Fruit fly (Drosophila melanogaster) whole organism, embryonic: ENCODE data around the gene CCKLR-17D1.

Experiments
- ATbp ChIP-seq: fragments of 200-800 bp; sonication (Bioruptor generic); optimal IDR thresholded peaks from 2 replicates; lab custom pipeline; 2017; ENCODE audit warnings: missing biosample characterization, mild to moderate bottlenecking, missing genetic modification characterization, missing genetic modification reagents
- Bdp1 ChIP-seq: fragments of 200-800 bp; sonication (Bioruptor generic); optimal IDR thresholded peaks from 3 replicates; lab custom pipeline; 2016; ENCODE audit warnings: missing biosample characterization, missing genetic modification characterization
- BtbVII ChIP-seq: fragments of 200-800 bp; sonication (Bioruptor generic); optimal IDR thresholded peaks from 3 replicates; lab custom pipeline; 2017; ENCODE audit warnings: missing biosample characterization, mild to moderate bottlenecking, missing genetic modification characterization
- CG10147 ChIP-seq: fragments of 200-800 bp; sonication (Bioruptor generic); optimal IDR thresholded peaks from 2 replicates; lab custom pipeline; 2019; ENCODE audit warnings: missing biosample characterization, mild to moderate bottlenecking, missing genetic modification characterization, moderate library complexity
- CG10274 ChIP-seq: fragments of 200-800 bp; sonication (Bioruptor generic); optimal IDR thresholded peaks from 3 replicates; lab custom pipeline; 2017; ENCODE audit warnings: missing biosample characterization, mild to moderate bottlenecking, missing genetic modification characterization
- CG11456 ChIP-seq: fragments of 200-800 bp; sonication (Bioruptor generic); IDR thresholded peaks from 3 replicates; pipeline ENCODE4 v1.3.6; 2022; ENCODE audit warnings: missing biosample characterization, missing genetic modification characterization
- CG13296 ChIP-seq: fragments of 200-800 bp; sonication (Bioruptor generic); optimal IDR thresholded peaks from 3 replicates; lab custom pipeline; 2018; ENCODE audit warnings: missing biosample characterization, mild to moderate bottlenecking, missing genetic modification characterization
- CG13624 ChIP-seq: fragments of 200-800 bp; sonication (Bioruptor generic); optimal IDR thresholded peaks from 2 replicates; lab custom pipeline; 2016; ENCODE audit warnings: missing biosample characterization, missing genetic modification characterization
- CG14441 ChIP-seq: fragments of 200-800 bp; sonication (Bioruptor generic); IDR thresholded peaks from 2 replicates; pipeline ENCODE4 v1.3.6; 2022; ENCODE audit warnings: missing biosample characterization, missing genetic modification characterization
- CG14860 ChIP-seq: fragments of 200-800 bp; sonication (Bioruptor generic); IDR thresholded peaks from 3 replicates; pipeline ENCODE4 v1.3.6; 2022; ENCODE audit warnings: missing biosample characterization, missing genetic modification characterization; ENCODE audit not compliant: partially characterized antibody
- CG14965 ChIP-seq: fragments of 200-800 bp; sonication (Bioruptor generic); optimal IDR thresholded peaks from 2 replicates; lab custom pipeline; 2016; ENCODE audit warnings: missing biosample characterization, missing genetic modification characterization, borderline replicate concordance
- CG17361 ChIP-seq: fragments of 200-800 bp; sonication (Bioruptor generic); IDR thresholded peaks from 3 replicates; pipeline ENCODE4 v1.3.6; 2022; ENCODE audit warnings: missing biosample characterization, missing genetic modification characterization
- CG18011 ChIP-seq: fragments of 200-800 bp; sonication (Bioruptor generic); optimal IDR thresholded peaks from 2 replicates; lab custom pipeline; 2017; ENCODE audit warnings: missing biosample characterization, missing genetic modification characterization, mild to moderate bottlenecking, moderate library complexity, missing genotype
- CG18262 ChIP-seq: fragments of 200-800 bp; optimal IDR thresholded peaks from 3 replicates; lab custom pipeline; 2019; ENCODE audit warnings: missing biosample characterization, mild to moderate bottlenecking, missing genetic modification characterization, moderate library complexity
- CG18764 ChIP-seq: fragments of 200-800 bp; sonication (Bioruptor generic); optimal IDR thresholded peaks from 3 replicates; lab custom pipeline; 2016; ENCODE audit warnings: missing biosample characterization, missing genetic modification characterization
- CG2875 ChIP-seq: fragments of 200-800 bp; sonication (Bioruptor generic); optimal IDR thresholded peaks from 2 replicates; lab custom pipeline; 2017; ENCODE audit warnings: missing biosample characterization, mild to moderate bottlenecking, missing genetic modification characterization, missing genetic modification reagents
- CG3163 ChIP-seq: fragments of 200-800 bp; sonication (Bioruptor generic); optimal IDR thresholded peaks from 3 replicates; lab custom pipeline; 2016; ENCODE audit warnings: missing biosample characterization, missing genetic modification characterization
- CG6683 ChIP-seq: fragments of 200-800 bp; sonication (Bioruptor generic); optimal IDR thresholded peaks from 2 replicates; lab custom pipeline; 2017; ENCODE audit warnings: missing biosample characterization, mild to moderate bottlenecking, missing genetic modification characterization, missing genetic modification reagents
- CG6791 ChIP-seq: fragments of 200-800 bp; sonication (Bioruptor generic); IDR thresholded peaks from 3 replicates; pipeline ENCODE4 v1.3.6; 2022; ENCODE audit warnings: missing biosample characterization, missing genetic modification characterization; ENCODE audit not compliant: partially characterized antibody
- CG7556 ChIP-seq: fragments of 200-800 bp; sonication (Bioruptor generic); optimal IDR thresholded peaks from 2 replicates; lab custom pipeline; 2017; ENCODE audit warnings: missing biosample characterization, mild to moderate bottlenecking, missing genetic modification characterization
- CG8290 ChIP-seq, 3 experiments: fragments of 200-800 bp; sonication (Bioruptor generic); optimal IDR thresholded peaks; 2 replicates each; lab custom pipeline; 2016 to 2019; ENCODE audit warnings: missing biosample characterization in 3 of 3, missing genetic modification characterization in 3 of 3, mild to moderate bottlenecking in 2 of 3, moderate library complexity in 1 of 3
- D19B ChIP-seq: fragments of 200-800 bp; sonication (Bioruptor generic); optimal IDR thresholded peaks from 2 replicates; lab custom pipeline; 2017; ENCODE audit warnings: missing biosample characterization, mild to moderate bottlenecking, missing genetic modification characterization
- Dref ChIP-seq: fragments of 200-800 bp; sonication (Bioruptor generic); IDR thresholded peaks from 2 replicates; pipeline ENCODE4 v1.3.6; 2022; ENCODE audit warnings: missing biosample characterization, missing genetic modification characterization
- Lhr ChIP-seq: fragments of 200-800 bp; sonication (Bioruptor generic); optimal IDR thresholded peaks from 3 replicates; lab custom pipeline; 2017; ENCODE audit warnings: mild to moderate bottlenecking, missing biosample characterization, missing genetic modification reagents, missing genetic modification characterization
- MBD-R2 ChIP-seq: fragments of 200-800 bp; sonication (Bioruptor generic); IDR thresholded peaks from 2 replicates; pipeline ENCODE4 v1.3.6; 2022; ENCODE audit warnings: missing biosample characterization, missing genetic modification characterization
- NC2β ChIP-seq: fragments of 200-800 bp; sonication (Bioruptor generic); optimal IDR thresholded peaks from 2 replicates; lab custom pipeline; 2016; ENCODE audit warnings: missing biosample characterization, missing genetic modification characterization
- Poxn ChIP-seq: fragments of 200-800 bp; sonication (Bioruptor generic); IDR thresholded peaks from 2 replicates; pipeline ENCODE4 v1.3.6; 2022; ENCODE audit warnings: missing biosample characterization, missing genetic modification characterization
- Taf1 ChIP-seq: fragments of 200-800 bp; sonication (Bioruptor generic); IDR thresholded peaks from 2 replicates; pipeline ENCODE4 v1.3.6; 2022; ENCODE audit warnings: missing biosample characterization, missing genetic modification characterization
- Xbp1 ChIP-seq: fragments of 200-800 bp; sonication (Bioruptor generic); optimal IDR thresholded peaks from 3 replicates; lab custom pipeline; 2016; ENCODE audit warnings: missing biosample characterization, mild to moderate bottlenecking, missing genetic modification characterization
- bowl ChIP-seq: fragments of 200-800 bp; sonication (Bioruptor generic); IDR thresholded peaks from 2 replicates; pipeline ENCODE4 v1.3.6; 2022; ENCODE audit warnings: missing biosample characterization, missing genetic modification characterization
- br ChIP-seq: fragments of >200 bp; optimal IDR thresholded peaks from 2 replicates; lab custom pipeline; 2017
- cas ChIP-seq: fragments of 200-800 bp; sonication (Bioruptor generic); IDR thresholded peaks from 2 replicates; pipeline ENCODE4 v1.3.6; 2022; ENCODE audit warnings: missing biosample characterization, missing genetic modification characterization
- chif ChIP-seq, 2 experiments: fragments of 200-800 bp; sonication (Bioruptor generic); optimal IDR thresholded peaks; 3 replicates each; lab custom pipeline; 2016; ENCODE audit warnings: missing biosample characterization in 2 of 2, missing genetic modification characterization in 2 of 2
- dmrt11E ChIP-seq: fragments of 200-800 bp; sonication (Bioruptor generic); optimal IDR thresholded peaks from 3 replicates; lab custom pipeline; 2018; ENCODE audit warnings: missing biosample characterization, mild to moderate bottlenecking, missing genetic modification characterization, moderate library complexity
- dmrt99B ChIP-seq: fragments of 200-800 bp; sonication (Bioruptor generic); optimal IDR thresholded peaks from 2 replicates; lab custom pipeline; 2018; ENCODE audit warnings: missing biosample characterization, mild to moderate bottlenecking, missing genetic modification characterization, moderate library complexity
- en ChIP-seq: fragments of 200-800 bp; sonication (Bioruptor generic); optimal IDR thresholded peaks from 2 replicates; lab custom pipeline; 2016; ENCODE audit warnings: missing biosample characterization, missing genetic modification characterization
- fd96Cb ChIP-seq: fragments of 200-800 bp; sonication (Bioruptor generic); optimal IDR thresholded peaks from 2 replicates; lab custom pipeline; 2018; ENCODE audit warnings: missing biosample characterization, mild to moderate bottlenecking, missing genetic modification characterization, moderate library complexity
- gce ChIP-seq: fragments of 200-800 bp; sonication (Bioruptor generic); IDR thresholded peaks from 3 replicates; pipeline ENCODE4 v1.3.6; 2022; ENCODE audit warnings: missing biosample characterization, missing genetic modification characterization
- gem ChIP-seq: fragments of 200-800 bp; sonication (Bioruptor generic); optimal IDR thresholded peaks from 2 replicates; lab custom pipeline; 2019; ENCODE audit warnings: missing biosample characterization, mild to moderate bottlenecking, missing genetic modification characterization, moderate library complexity
- h ChIP-seq: fragments of >200 bp; optimal IDR thresholded peaks from 2 replicates; lab custom pipeline; 2017
- kah ChIP-seq: fragments of 200-800 bp; sonication (Bioruptor generic); optimal IDR thresholded peaks from 2 replicates; lab custom pipeline; 2018; ENCODE audit warnings: missing biosample characterization, mild to moderate bottlenecking, missing genetic modification characterization
- kay ChIP-seq: fragments of 200-800 bp; sonication (Bioruptor generic); optimal IDR thresholded peaks from 2 replicates; lab custom pipeline; 2016; ENCODE audit warnings: missing biosample characterization, missing genetic modification characterization
- onecut ChIP-seq: fragments of 200-800 bp; sonication (Bioruptor generic); IDR thresholded peaks from 2 replicates; pipeline ENCODE4 v1.3.6; 2022; ENCODE audit warnings: missing biosample characterization, missing genetic modification characterization
- org-1 ChIP-seq: fragments of 200-800 bp; sonication (Bioruptor generic); optimal IDR thresholded peaks from 2 replicates; lab custom pipeline; 2017; ENCODE audit warnings: missing biosample characterization, missing genetic modification characterization
- pan ChIP-seq, 4 experiments: fragments of >200 bp in 3 of 4; fragments of 200-800 bp in 1 of 4; sonication (Bioruptor generic) in 1 of 4; optimal IDR thresholded peaks in 3 of 4; IDR thresholded peaks in 1 of 4; 2 replicates each; pipeline versions ENCODE4 v1.3.6 to Lab custom; 2017 to 2022; ENCODE audit warnings: missing biosample characterization in 2 of 4, missing genetic modification characterization in 2 of 4, mixed read lengths in 1 of 4
- pb ChIP-seq: fragments of 200-800 bp; sonication (Bioruptor generic); optimal IDR thresholded peaks from 3 replicates; lab custom pipeline; 2016; ENCODE audit warnings: missing biosample characterization, missing genetic modification characterization
- phol ChIP-seq: fragments of 200-800 bp; sonication (Bioruptor generic); optimal IDR thresholded peaks from 3 replicates; lab custom pipeline; 2018; ENCODE audit warnings: missing biosample characterization, mild to moderate bottlenecking, missing genetic modification characterization, moderate library complexity
- pum ChIP-seq: fragments of 200-800 bp; sonication (Bioruptor generic); optimal IDR thresholded peaks from 2 replicates; lab custom pipeline; 2016; ENCODE audit warnings: missing biosample characterization, missing genetic modification characterization
- zf30C ChIP-seq: fragments of 200-800 bp; sonication (Bioruptor generic); optimal IDR thresholded peaks from 3 replicates; lab custom pipeline; 2018; ENCODE audit warnings: missing biosample characterization, mild to moderate bottlenecking, missing genetic modification characterization

Gene CCKLR-17D1

dm6 chrX:18774818-18775343, 48.5 kb upstream of the CCKLR-17D1 start, which contains the start of gene CG6891 (continued):
- TF ChIP-seq Taf1 (GFP tag; lab: Robert Waterston, UW) (no peak), CG7556 (no peak), en (GFP tag; lab: Kevin White, UChicago) (no peak), D19B (no peak), kah (no peak), pb (peak; percentile 2), kay (GFP tag; lab: Kevin White, UChicago) (no peak), CG10147 (GFP tag; lab: Kevin White, UChicago) (no peak), dmrt11E (tag; lab: Kevin White, UChicago) (peak; percentile 46), CG17361 (GFP tag; lab: Robert Waterston, UW) (0 out of 3 replicates have a peak, but pooled peaks have one; percentile 16), chif (GFP tag; optimal IDR thresholded peaks at IDR 0.05; lab: Kevin White, UChicago) (peak; percentile 16 to 23), NC2β (peak; percentile 17), gem (peak; percentile 55), br (lab: Kevin White, UChicago) (no peak), org-1 (GFP tag; lab: Kevin White, UChicago) (no peak), cas (no peak), phol (peak; percentile 38), pum (peak; percentile 39), Dref (GFP tag; lab: Robert Waterston, UW) (no peak), CG6791 (GFP tag; lab: Robert Waterston, UW) (no peak), Xbp1 (peak; percentile 64), CG8290 (GFP tag; optimal IDR thresholded peaks at IDR 0.05; lab: Kevin White, UChicago) (peak; percentile 58), CG8290 (tag; optimal IDR thresholded peaks at IDR 0.05; lab: Kevin White, UChicago) (peak in 1 of 2 experiments; percentile 54), h (no peak), Bdp1 (peak; percentile 1), CG6683 (GFP tag; lab: Kevin White, UChicago) (no peak), onecut (GFP tag; lab: Robert Waterston, UW) (0 out of 2 replicates have a peak, but pooled peaks have one; percentile 27), CG18262 (peak; percentile 33), CG14441 (GFP tag; lab: Robert Waterston, UW) (peak; percentile 35; the same call in 1 of the 2 replicates), CG14965 (GFP tag; lab: Kevin White, UChicago) (no peak), MBD-R2 (GFP tag; lab: Robert Waterston, UW) (0 out of 2 replicates have a peak, but pooled peaks have one; percentile 19), CG18011 (no peak), Poxn (GFP tag; lab: Robert Waterston, UW) (no peak), zf30C (peak; percentile 76), pan (optimal IDR thresholded peaks at IDR 0.05; lab: Kevin White, UChicago) (no peak), pan (GFP tag; optimal IDR thresholded peaks at IDR 0.05 in 1 of 2, IDR thresholded peaks at IDR 0.05 in 1 of 2) (peak in 1 of 2 experiments; percentile 13), bowl (GFP tag; lab: Robert Waterston, UW) (no peak), CG2875 (peak; percentile 10), fd96Cb (peak; percentile 2), CG10274 (GFP tag; lab: Kevin White, UChicago) (no peak), CG13296 (GFP tag; lab: Kevin White, UChicago) (no peak), ATbp (GFP tag; lab: Kevin White, UChicago) (peak; percentile 7), BtbVII (no peak), CG14860 (0 out of 3 replicates have a peak, but pooled peaks have one; percentile 22), CG18764 (GFP tag; lab: Kevin White, UChicago) (no peak), CG11456 (GFP tag; lab: Robert Waterston, UW) (0 out of 3 replicates have a peak, but pooled peaks have one; percentile 25), CG13624 (GFP tag; lab: Kevin White, UChicago) (peak; percentile 16), Lhr (GFP tag; lab: Kevin White, UChicago) (peak; percentile 27), dmrt99B (peak; percentile 15), CG3163 (no peak), gce (GFP tag; lab: Robert Waterston, UW) (no peak)
